Worm (Caenorhabditis elegans) whole organism, L2 larva: ENCODE measurements around the gene srz-61.

Source experiments
- F13H6.1 ChIP-seq: sonication (generic microtip); optimal IDR thresholded peaks from 2 replicates; lab custom pipeline; 2016; ENCODE audit warnings: missing genetic modification characterization, missing compliant biosample characterization
- R02D3.7 ChIP-seq: fragments of 150-350 bp; optimal IDR thresholded peaks from 2 replicates; lab custom pipeline; 2014; ENCODE audit warnings: missing biosample characterization, missing genetic modification characterization
- Y55F3AM.14 ChIP-seq: fragments of 200-800 bp; sonication (Bioruptor generic); optimal IDR thresholded peaks from 2 replicates; lab custom pipeline; 2018; ENCODE audit warnings: mild to moderate bottlenecking, missing genetic modification characterization, missing compliant biosample characterization
- ZK546.5 ChIP-seq: sonication (generic microtip); optimal IDR thresholded peaks from 2 replicates; lab custom pipeline; 2017; ENCODE audit warnings: missing biosample characterization, missing genetic modification characterization
- ama-1 ChIP-seq: fragments of 150-350 bp; optimal IDR thresholded peaks from 2 replicates; lab custom pipeline; 2018; ENCODE audit warnings: inconsistent platforms
- blmp-1 ChIP-seq: sonication (generic microtip); optimal IDR thresholded peaks from 2 replicates; lab custom pipeline; 2017; ENCODE audit warnings: missing genetic modification characterization, mild to moderate bottlenecking, missing compliant biosample characterization, antibody characterized with exemption, moderate library complexity; ENCODE audit not compliant: insufficient read depth
- ceh-16 ChIP-seq: fragments of 150-350 bp; optimal IDR thresholded peaks from 2 replicates; lab custom pipeline; 2014; ENCODE audit warnings: missing biosample characterization, missing genetic modification characterization
- ceh-82 ChIP-seq: fragments of 150-350 bp; optimal IDR thresholded peaks from 2 replicates; lab custom pipeline; 2014; ENCODE audit warnings: missing biosample characterization, missing genetic modification characterization
- dmd-4 ChIP-seq: sonication (generic microtip); optimal IDR thresholded peaks from 2 replicates; lab custom pipeline; 2017; ENCODE audit warnings: missing biosample characterization, missing genetic modification characterization
- egl-27 ChIP-seq: sonication (generic microtip); optimal IDR thresholded peaks from 3 replicates; lab custom pipeline; 2017; ENCODE audit warnings: missing biosample characterization, missing genetic modification reagents, missing genetic modification characterization
- elt-3 ChIP-seq: sonication (generic microtip); optimal IDR thresholded peaks from 2 replicates; lab custom pipeline; 2017; ENCODE audit warnings: missing biosample characterization, missing genetic modification characterization
- gmeb-1 ChIP-seq: fragments of 150-350 bp; optimal IDR thresholded peaks from 2 replicates; lab custom pipeline; 2014; ENCODE audit warnings: missing biosample characterization, missing genetic modification characterization
- lin-11 ChIP-seq: fragments of 150-350 bp; sonication (generic microtip); optimal IDR thresholded peaks from 2 replicates; lab custom pipeline; 2014; ENCODE audit warnings: missing biosample characterization, missing genetic modification characterization, inconsistent platforms, mixed read lengths
- lin-13 ChIP-seq: fragments of 150-350 bp; optimal IDR thresholded peaks from 2 replicates; lab custom pipeline; 2014; ENCODE audit warnings: missing biosample characterization, missing genetic modification reagents, missing genetic modification characterization
- lin-39 ChIP-seq: fragments of 150-350 bp; optimal IDR thresholded peaks from 2 replicates; lab custom pipeline; 2014; ENCODE audit warnings: missing biosample characterization, missing genetic modification reagents, missing genetic modification characterization
- lsy-2 ChIP-seq, 2 experiments: fragments of 150-350 bp in 1 of 2; sonication (generic microtip) in 1 of 2; optimal IDR thresholded peaks; 2 replicates each; lab custom pipeline; 2014 to 2017; ENCODE audit warnings: missing biosample characterization in 2 of 2, missing genetic modification characterization in 2 of 2
- mab-5 ChIP-seq: fragments of 150-350 bp; optimal IDR thresholded peaks from 2 replicates; lab custom pipeline; 2014; ENCODE audit warnings: missing biosample characterization, missing genetic modification characterization
- mbf-1 ChIP-seq: sonication (generic microtip); optimal IDR thresholded peaks from 2 replicates; lab custom pipeline; 2017; ENCODE audit warnings: missing biosample characterization, missing genetic modification characterization
- mdl-1 ChIP-seq, 2 experiments: fragments of 150-350 bp in 1 of 2; sonication (generic microtip) in 1 of 2; optimal IDR thresholded peaks; 2 replicates each; lab custom pipeline; 2017; ENCODE audit warnings: missing biosample characterization in 2 of 2, missing genetic modification characterization in 2 of 2
- nhr-10 ChIP-seq: sonication (generic microtip); optimal IDR thresholded peaks from 2 replicates; lab custom pipeline; 2017; ENCODE audit warnings: missing biosample characterization, missing genetic modification characterization
- nhr-11 ChIP-seq: fragments of 150-350 bp; optimal IDR thresholded peaks from 2 replicates; lab custom pipeline; 2014; ENCODE audit warnings: missing biosample characterization, missing genetic modification characterization
- nhr-12 ChIP-seq: fragments of 150-350 bp; optimal IDR thresholded peaks from 2 replicates; lab custom pipeline; 2014; ENCODE audit warnings: missing biosample characterization, missing genetic modification characterization
- nhr-129 ChIP-seq: fragments of 150-350 bp; optimal IDR thresholded peaks from 2 replicates; lab custom pipeline; 2014; ENCODE audit warnings: missing biosample characterization, missing genetic modification characterization
- nhr-237 ChIP-seq: fragments of 150-350 bp; optimal IDR thresholded peaks from 2 replicates; lab custom pipeline; 2014; ENCODE audit warnings: missing biosample characterization, missing genetic modification characterization
- nhr-25 ChIP-seq: fragments of 150-350 bp; sonication (generic microtip); optimal IDR thresholded peaks from 3 replicates; lab custom pipeline; 2014; ENCODE audit warnings: missing biosample characterization, missing genetic modification characterization
- nhr-6 ChIP-seq: fragments of 150-350 bp; optimal IDR thresholded peaks from 2 replicates; lab custom pipeline; 2014; ENCODE audit warnings: missing biosample characterization, missing genetic modification characterization
- nhr-77 ChIP-seq: fragments of 150-350 bp; optimal IDR thresholded peaks from 2 replicates; lab custom pipeline; 2014; ENCODE audit warnings: missing biosample characterization, missing genetic modification characterization
- peb-1 ChIP-seq: fragments of 150-350 bp; optimal IDR thresholded peaks from 2 replicates; lab custom pipeline; 2014; ENCODE audit warnings: missing biosample characterization, missing genetic modification characterization
- sem-4 ChIP-seq: fragments of 150-350 bp; optimal IDR thresholded peaks from 2 replicates; lab custom pipeline; 2014; ENCODE audit warnings: missing biosample characterization, missing genetic modification reagents, missing genetic modification characterization
- skn-1 ChIP-seq: sonication (generic microtip); optimal IDR thresholded peaks from 2 replicates; lab custom pipeline; 2017; ENCODE audit warnings: missing biosample characterization, missing genetic modification characterization
- snpc-4 ChIP-seq: fragments of 150-350 bp; optimal IDR thresholded peaks from 2 replicates; lab custom pipeline; 2014; ENCODE audit warnings: missing biosample characterization, missing genetic modification characterization
- unc-55 ChIP-seq: fragments of 150-350 bp; sonication (generic microtip); optimal IDR thresholded peaks from 3 replicates; lab custom pipeline; 2014; ENCODE audit warnings: missing biosample characterization, missing genetic modification reagents, missing genetic modification characterization
- unc-62 ChIP-seq: fragments of 150-350 bp; optimal IDR thresholded peaks from 2 replicates; lab custom pipeline; 2014; ENCODE audit warnings: missing biosample characterization, missing genetic modification reagents, missing genetic modification characterization
- zag-1 ChIP-seq: fragments of 150-350 bp; optimal IDR thresholded peaks from 2 replicates; lab custom pipeline; 2014; ENCODE audit warnings: missing biosample characterization, missing genetic modification characterization
- ztf-1 ChIP-seq: fragments of 200-800 bp; sonication (Bioruptor generic); conservative IDR thresholded peaks from 2 replicates; pipeline ENCODE4 v1.3.6; 2022; ENCODE audit warnings: missing genetic modification characterization, missing compliant biosample characterization
- ztf-11 ChIP-seq: sonication (generic microtip); optimal IDR thresholded peaks from 2 replicates; lab custom pipeline; 2017; ENCODE audit warnings: missing biosample characterization, missing genetic modification characterization
- ztf-4 ChIP-seq: fragments of 150-350 bp; optimal IDR thresholded peaks from 2 replicates; lab custom pipeline; 2014; ENCODE audit warnings: missing biosample characterization, missing genetic modification characterization

Gene srz-61

DNA sequence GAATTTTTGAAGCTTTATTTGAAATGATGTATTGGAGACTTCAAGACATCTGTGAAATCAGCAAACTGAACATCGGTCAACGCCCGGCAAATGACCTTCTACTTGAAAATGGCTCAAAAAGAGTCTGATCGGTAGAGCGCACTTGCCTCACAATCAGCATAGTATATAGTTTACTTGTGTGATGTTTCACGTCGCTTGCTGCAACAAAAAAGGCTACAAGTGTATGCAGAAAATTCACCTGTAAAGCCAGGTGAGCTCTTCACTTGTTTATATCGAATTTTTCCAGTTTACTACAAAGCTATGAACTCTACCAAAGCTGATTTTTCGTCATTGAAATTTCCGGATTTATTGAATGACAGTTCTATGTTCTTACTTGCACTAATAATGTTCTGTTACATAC lies 11.6 kb downstream of the srz-61 start, which contains the start of gene srz-71:
TSS of gene srz-71 (plus strand) at position 301 of the 400 bp plus-strand sequence.
- TF ChIP-seq nhr-11 (tag; lab: Kevin White, UChicago) (no peak), gmeb-1 (tag; lab: Kevin White, UChicago) (no peak), lin-13 (GFP tag; lab: Kevin White, UChicago) (no peak), ZK546.5 (tag; lab: Kevin White, UChicago) (no peak), ztf-11 (no peak), unc-55 (GFP tag; lab: Kevin White, UChicago) (no peak), zag-1 (no peak), ceh-16 (tag; lab: Kevin White, UChicago) (no peak), snpc-4 (no peak), elt-3 (tag; lab: Kevin White, UChicago) (no peak), unc-62 (GFP tag; lab: Kevin White, UChicago) (no peak)

DNA sequence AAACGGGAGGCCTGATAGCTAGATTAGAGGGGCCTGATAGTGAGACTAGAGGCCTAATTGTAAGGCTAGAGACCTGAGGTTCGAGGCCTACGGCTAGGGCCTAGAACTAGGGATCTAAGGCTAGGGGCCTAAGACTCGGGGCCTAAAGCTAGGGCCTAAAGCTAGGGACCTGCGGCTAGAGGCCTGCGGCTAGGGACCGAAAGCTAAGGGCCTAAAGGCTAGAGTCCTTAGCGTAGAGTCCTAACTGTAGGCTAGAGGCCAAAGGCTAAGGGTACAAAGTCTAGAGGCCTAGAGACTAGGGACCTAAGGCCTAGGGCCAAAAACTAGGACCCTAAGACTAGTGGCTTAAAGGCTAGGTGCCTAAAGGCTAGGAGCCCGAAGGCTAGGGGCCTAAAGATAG lies 12.2 kb downstream of the srz-61 start:
- TF ChIP-seq nhr-10 (no peak), lin-39 (tag; lab: Kevin White, UChicago) (no peak), nhr-25 (no peak), ztf-4 (tag; lab: Kevin White, UChicago) (no peak), lin-13 (GFP tag; lab: Kevin White, UChicago) (no peak), mdl-1 (tag; optimal IDR thresholded peaks at IDR 0.05; lab: Kevin White, UChicago) (no peak), nhr-237 (tag; lab: Kevin White, UChicago) (no peak), mab-5 (no peak), snpc-4 (no peak), nhr-6 (no peak), sem-4 (no peak), unc-55 (GFP tag; lab: Kevin White, UChicago) (no peak), F13H6.1 (tag; lab: Kevin White, UChicago) (no peak), egl-27 (tag; lab: Kevin White, UChicago) (no peak), dmd-4 (no peak), ztf-11 (no peak), zag-1 (no peak)
- TF ChIP-seq, all 48 proteins: peak for 0

DNA sequence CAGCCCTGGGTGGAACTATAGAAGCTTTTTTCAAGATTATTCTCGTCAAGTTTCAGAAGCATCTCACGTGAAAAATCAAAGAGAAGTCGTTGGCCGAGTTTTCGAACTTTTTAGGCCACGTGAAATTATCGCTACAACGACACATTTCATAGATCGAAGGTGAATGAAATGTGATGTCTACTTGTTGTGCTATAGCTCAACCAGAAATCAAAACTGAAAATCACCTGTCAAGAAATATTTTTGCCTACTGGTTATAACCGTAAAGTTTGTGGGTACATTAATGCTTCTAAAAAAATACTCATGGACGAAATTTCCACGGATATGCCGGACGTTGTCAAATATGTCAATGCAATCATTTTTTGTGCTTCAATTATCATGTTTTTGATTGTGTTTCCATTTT lies 14.1 kb downstream of the srz-61 start, which contains the start of gene srz-38:
TSS of gene srz-38 (plus strand) at position 301 of the 400 bp plus-strand sequence.
- no peak for TF ChIP-seq nhr-25
- no peak for TF ChIP-seq mdl-1 (tag; optimal IDR thresholded peaks at IDR 0.05; lab: Kevin White, UChicago)
- TF ChIP-seq nhr-12 (tag; lab: Kevin White, UChicago) = no peak
- no peak for TF ChIP-seq snpc-4
- TF ChIP-seq ztf-1 (GFP tag; lab: Robert Waterston, UW) = no peak
- TF ChIP-seq nhr-11 (tag; lab: Kevin White, UChicago) = no peak

DNA sequence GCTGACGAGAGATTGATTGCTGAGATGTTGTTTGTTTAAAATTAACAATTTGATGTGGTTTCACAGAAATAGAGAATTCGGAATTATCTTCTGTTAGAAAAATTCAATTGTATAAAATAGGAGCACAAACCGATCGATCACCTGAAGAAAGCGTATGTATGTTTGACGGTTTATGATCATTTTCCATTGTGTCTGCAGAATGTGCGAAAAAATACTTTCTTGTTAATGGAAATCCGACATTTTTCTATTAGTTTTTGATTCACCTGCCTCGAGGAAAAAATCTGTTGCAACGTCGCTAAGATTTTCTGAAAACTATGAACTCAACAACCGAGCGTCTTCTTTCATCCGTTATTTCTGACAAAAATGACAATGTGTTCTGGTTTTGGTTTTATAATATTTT lies 15.8 kb downstream of the srz-61 start, which contains the start of gene C35D6.13:
TSS of gene C35D6.13 (plus strand) at position 301 of the 400 bp plus-strand sequence.
- no peak for TF ChIP-seq ztf-4 (tag; lab: Kevin White, UChicago)
- TF ChIP-seq lin-13 (GFP tag; lab: Kevin White, UChicago) = no peak
- TF ChIP-seq skn-1 (tag; lab: Kevin White, UChicago) = no peak
- TF ChIP-seq mbf-1 (tag; lab: Kevin White, UChicago) = no peak
- no peak for TF ChIP-seq ztf-1 (GFP tag; lab: Robert Waterston, UW)
- TF ChIP-seq nhr-25 = no peak
- TF ChIP-seq zag-1 = no peak
- TF ChIP-seq nhr-129 (tag; lab: Kevin White, UChicago) = no peak
- TF ChIP-seq, all 48 proteins: peak for 0

DNA sequence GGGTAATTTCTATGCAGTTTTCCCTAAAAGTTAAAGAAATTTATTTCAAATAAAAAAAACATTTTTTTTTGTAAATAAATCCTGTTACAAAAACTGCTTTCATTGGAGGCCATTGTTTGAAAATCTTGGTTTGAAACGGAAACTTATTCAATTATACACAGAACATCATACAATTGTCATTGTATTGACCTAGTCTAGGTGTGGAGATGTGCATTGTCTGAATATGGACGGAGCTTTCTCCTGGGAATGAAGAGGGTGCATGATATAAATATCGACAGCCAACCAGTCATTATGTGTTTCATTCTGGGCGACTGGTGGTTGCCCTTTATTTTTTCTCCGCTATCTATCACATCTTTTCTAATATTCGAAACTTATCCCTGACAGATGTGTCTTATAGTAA lies 25.5 kb downstream of the srz-61 start, which contains the start of gene C35D6.3:
TSS of gene C35D6.3 (plus strand) at position 301 of the 400 bp plus-strand sequence.
- TF ChIP-seq ama-1 (no peak), egl-27 (tag; lab: Kevin White, UChicago) (no peak), dmd-4 (no peak), mab-5 (no peak), lin-11 (tag; lab: Kevin White, UChicago) (no peak), nhr-11 (tag; lab: Kevin White, UChicago) (no peak), peb-1 (no peak), Y55F3AM.14 (GFP tag; lab: Kevin White, UChicago) (no peak), mbf-1 (tag; lab: Kevin White, UChicago) (no peak), ceh-82 (tag; lab: Kevin White, UChicago) (no peak), sem-4 (no peak)

DNA sequence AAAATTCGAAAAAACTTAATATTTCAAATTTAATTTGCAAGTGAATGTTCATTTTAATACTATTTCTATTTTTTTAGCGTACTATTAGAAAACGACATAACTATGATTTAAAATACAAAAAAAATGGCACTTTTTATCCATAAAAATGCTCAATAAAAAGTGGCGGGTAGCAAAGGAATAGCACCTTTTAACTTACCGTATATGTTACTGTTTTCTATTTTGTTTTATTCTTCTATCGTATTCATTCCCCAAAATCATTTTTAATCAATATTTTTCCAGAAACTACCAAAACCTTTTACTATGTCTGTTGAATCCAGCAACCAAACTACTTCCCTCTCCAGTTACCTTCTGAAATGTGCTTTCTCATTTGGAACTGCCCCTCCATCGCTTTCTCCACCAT lies 29.7 kb downstream of the srz-61 start, which contains the start of gene C35D6.4:
TSS of gene C35D6.4 (plus strand) at position 301 of the 400 bp plus-strand sequence.
- TF ChIP-seq ZK546.5 (tag; lab: Kevin White, UChicago) (no peak), mab-5 (no peak), skn-1 (tag; lab: Kevin White, UChicago) (no peak), R02D3.7 (no peak), blmp-1 (no peak), ceh-82 (tag; lab: Kevin White, UChicago) (no peak), nhr-12 (tag; lab: Kevin White, UChicago) (no peak), lin-39 (tag; lab: Kevin White, UChicago) (no peak), egl-27 (tag; lab: Kevin White, UChicago) (no peak), F13H6.1 (tag; lab: Kevin White, UChicago) (no peak), nhr-77 (no peak), lsy-2 (tag; optimal IDR thresholded peaks at IDR 0.05; lab: Kevin White, UChicago) (no peak), gmeb-1 (tag; lab: Kevin White, UChicago) (no peak), ztf-4 (tag; lab: Kevin White, UChicago) (no peak), unc-55 (GFP tag; lab: Kevin White, UChicago) (no peak), nhr-25 (no peak), ceh-16 (tag; lab: Kevin White, UChicago) (no peak)
- TF ChIP-seq, all 48 proteins: peak for 0
